Worm (Caenorhabditis elegans) whole organism, early embryonic: Measurements from ENCODE around the gene sra-13.

Experiments
- B0310.2 ChIP-seq: sonication (generic microtip); optimal IDR thresholded peaks from 2 replicates; lab custom pipeline; 2016; ENCODE audit warnings: mild to moderate bottlenecking, missing genetic modification characterization, missing compliant biosample characterization
- F13C5.2 ChIP-seq: sonication (generic microtip); optimal IDR thresholded peaks from 2 replicates; lab custom pipeline; 2017; ENCODE audit warnings: mild to moderate bottlenecking, missing genetic modification characterization, inconsistent platforms, missing compliant biosample characterization
- aly-1 ChIP-seq: sonication (generic microtip); optimal IDR thresholded peaks from 2 replicates; lab custom pipeline; 2016; ENCODE audit warnings: missing genetic modification characterization, missing compliant biosample characterization
- ama-1 ChIP-seq: fragments of 150-350 bp; optimal IDR thresholded peaks from 2 replicates; lab custom pipeline; 2014
- ceh-13 ChIP-seq: fragments of 200-800 bp; sonication (Bioruptor generic); optimal IDR thresholded peaks from 2 replicates; lab custom pipeline; 2018; ENCODE audit warnings: mild to moderate bottlenecking, missing genetic modification characterization, missing compliant biosample characterization
- ceh-36 ChIP-seq: sonication (generic microtip); optimal IDR thresholded peaks from 2 replicates; lab custom pipeline; 2016; ENCODE audit warnings: missing genetic modification characterization, inconsistent platforms, missing compliant biosample characterization
- ets-7 ChIP-seq: sonication (generic microtip); optimal IDR thresholded peaks from 2 replicates; lab custom pipeline; 2016; ENCODE audit warnings: missing genotype, missing genetic modification characterization, missing compliant biosample characterization
- flt-1 ChIP-seq: fragments of 200-800 bp; sonication (Bioruptor generic); IDR thresholded peaks from 2 replicates; pipeline ENCODE4 v1.3.6; 2022; ENCODE audit warnings: missing genetic modification characterization, missing compliant biosample characterization
- hmbx-1 ChIP-seq: sonication (generic microtip); optimal IDR thresholded peaks from 2 replicates; lab custom pipeline; 2016; ENCODE audit warnings: mild to moderate bottlenecking, missing genetic modification characterization, missing compliant biosample characterization
- hmg-4 ChIP-seq: fragments of 200-800 bp; sonication (Bioruptor generic); optimal IDR thresholded peaks from 2 replicates; lab custom pipeline; 2018; ENCODE audit warnings: mild to moderate bottlenecking, missing genetic modification characterization, missing compliant biosample characterization
- hnd-1 ChIP-seq: sonication (generic microtip); optimal IDR thresholded peaks from 2 replicates; lab custom pipeline; 2016; ENCODE audit warnings: missing genetic modification characterization, missing compliant biosample characterization
- pes-1 ChIP-seq: fragments of 200-800 bp; sonication (Bioruptor generic); IDR thresholded peaks from 2 replicates; pipeline ENCODE4 v1.3.6; 2022; ENCODE audit warnings: missing genetic modification reagents, missing genetic modification characterization, missing compliant biosample characterization
- scrt-1 ChIP-seq: fragments of 200-800 bp; sonication (Bioruptor generic); IDR thresholded peaks from 2 replicates; pipeline ENCODE4 v1.3.6; 2022; ENCODE audit warnings: missing genetic modification characterization, missing compliant biosample characterization
- sea-1 ChIP-seq: fragments of 200-800 bp; sonication (Bioruptor generic); conservative IDR thresholded peaks from 2 replicates; pipeline ENCODE4 v1.3.6; 2022; ENCODE audit warnings: missing genetic modification characterization, missing compliant biosample characterization
- tbx-11 ChIP-seq: fragments of 200-800 bp; sonication (Bioruptor generic); IDR thresholded peaks from 2 replicates; pipeline ENCODE4 v1.3.6; 2022; ENCODE audit warnings: missing genetic modification characterization, missing compliant biosample characterization
- tbx-37 ChIP-seq: fragments of 200-800 bp; sonication (Bioruptor generic); conservative IDR thresholded peaks from 2 replicates; pipeline ENCODE4 v1.3.6; 2022; ENCODE audit warnings: missing genetic modification reagents, missing genetic modification characterization, missing compliant biosample characterization
- tra-4 ChIP-seq: sonication (generic microtip); optimal IDR thresholded peaks from 2 replicates; lab custom pipeline; 2017; ENCODE audit warnings: missing genetic modification characterization, missing compliant biosample characterization

The sra-13 gene

ce11 chrII:8394205-8394604 is 13.3 kb upstream of the sra-13 start, which contains the start of gene F49E12.8:
F49E12.8 (minus strand) TSS chrII:8394305.
- no peak for TF ChIP-seq sea-1 (GFP tag; lab: Robert Waterston, UW)
- TF ChIP-seq ama-1 (lab: Kevin White, UChicago), result no peak
- no peak for TF ChIP-seq ceh-13 (GFP tag; lab: Kevin White, UChicago)
- TF ChIP-seq tra-4 (tag; lab: Kevin White, UChicago), result no peak
- TF ChIP-seq ets-7, result no peak
- no peak for TF ChIP-seq hmbx-1 (tag; lab: Kevin White, UChicago)
- TF ChIP-seq ceh-36 (tag; lab: Kevin White, UChicago), result no peak
- TF ChIP-seq B0310.2 (tag; lab: Kevin White, UChicago), result no peak
- no peak for TF ChIP-seq tbx-11 (GFP tag; lab: Robert Waterston, UW)
- TF ChIP-seq hmg-4 (GFP tag; lab: Kevin White, UChicago), result no peak
- no peak for TF ChIP-seq tbx-37 (GFP tag; lab: Robert Waterston, UW)
- TF ChIP-seq pes-1 (GFP tag; lab: Robert Waterston, UW), result no peak
- no peak for TF ChIP-seq aly-1
- TF ChIP-seq scrt-1, result no peak
- TF ChIP-seq hnd-1, result no peak
- TF ChIP-seq F13C5.2, result no peak
- TF ChIP-seq flt-1 (GFP tag; lab: Robert Waterston, UW), result no peak

ce11 chrII:8396041-8396440 is 11.4 kb upstream of the sra-13 start, which contains the start of gene F49E12.7:
F49E12.7 (minus strand) TSS chrII:8396141.
- no peak for TF ChIP-seq ets-7
- TF ChIP-seq ceh-13 (GFP tag; lab: Kevin White, UChicago), result no peak
- no peak for TF ChIP-seq tra-4 (tag; lab: Kevin White, UChicago)
- TF ChIP-seq scrt-1, result no peak

DNA sequence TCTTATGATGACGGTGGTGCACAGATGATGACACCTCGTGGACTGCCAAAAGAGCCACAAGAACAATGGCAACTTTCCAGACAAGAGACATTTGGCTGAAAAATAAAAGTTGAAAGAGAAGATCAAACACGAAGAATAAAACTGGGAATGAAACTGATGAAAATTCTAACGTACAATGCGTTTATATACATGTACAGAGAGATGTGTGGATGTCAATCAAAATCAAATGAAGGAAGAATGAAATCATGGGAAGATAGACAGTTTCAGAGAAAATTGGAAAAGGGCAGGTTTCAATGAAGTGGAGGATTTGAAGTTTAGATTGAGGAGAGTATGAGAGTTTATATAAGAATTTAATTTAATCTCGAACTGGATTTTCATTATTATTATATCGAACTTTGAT is 8.4 kb upstream of the sra-13 start, which contains the start of gene dod-23:
dod-23 (minus strand) TSS at position 101 of the 400 bp plus-strand sequence.
- no peak for TF ChIP-seq tbx-37 (GFP tag; lab: Robert Waterston, UW)
- no peak for TF ChIP-seq ceh-36 (tag; lab: Kevin White, UChicago)
- TF ChIP-seq ceh-13 (GFP tag; lab: Kevin White, UChicago), result no peak
- no peak for TF ChIP-seq B0310.2 (tag; lab: Kevin White, UChicago)
- TF ChIP-seq hnd-1, result no peak
- TF ChIP-seq scrt-1, result no peak
- TF ChIP-seq hmbx-1 (tag; lab: Kevin White, UChicago), result no peak
- TF ChIP-seq ama-1 (lab: Kevin White, UChicago), result no peak
- no peak for TF ChIP-seq flt-1 (GFP tag; lab: Robert Waterston, UW)
- no peak for TF ChIP-seq tbx-11 (GFP tag; lab: Robert Waterston, UW)
- TF ChIP-seq aly-1, result no peak
- TF ChIP-seq pes-1 (GFP tag; lab: Robert Waterston, UW), result no peak

DNA sequence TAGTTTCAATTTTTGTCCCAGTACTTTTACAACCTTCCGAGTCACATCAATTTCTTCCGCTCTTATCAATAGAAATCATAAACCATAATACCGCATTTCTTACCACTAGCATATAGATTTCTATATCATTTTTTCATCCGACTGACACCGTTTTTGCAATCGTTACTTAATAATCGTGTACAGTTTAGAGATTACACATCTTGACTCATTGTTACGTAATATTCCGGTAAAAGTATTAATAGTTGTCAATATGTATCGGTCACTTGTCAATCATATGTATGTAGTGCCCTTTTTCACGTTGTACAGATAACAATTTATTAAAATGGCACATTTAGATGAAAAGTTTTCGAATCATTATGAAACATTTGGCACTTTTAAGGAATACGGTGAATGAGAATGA is 7.5 kb upstream of the sra-13 start:
- TF ChIP-seq hmg-4 (GFP tag; lab: Kevin White, UChicago), result no peak
- no peak for TF ChIP-seq hnd-1
- no peak for TF ChIP-seq tbx-11 (GFP tag; lab: Robert Waterston, UW)
- no peak for TF ChIP-seq scrt-1
- TF ChIP-seq sea-1 (GFP tag; lab: Robert Waterston, UW), result no peak

- TF ChIP-seq scrt-1, result no peak
- no peak for TF ChIP-seq aly-1
- no peak for TF ChIP-seq hmg-4 (GFP tag; lab: Kevin White, UChicago)
- TF ChIP-seq F13C5.2, result no peak
- no peak for TF ChIP-seq tbx-37 (GFP tag; lab: Robert Waterston, UW)
- TF ChIP-seq ama-1 (lab: Kevin White, UChicago), result no peak
- no peak for TF ChIP-seq tra-4 (tag; lab: Kevin White, UChicago)
- TF ChIP-seq ets-7, result no peak
- TF ChIP-seq tbx-11 (GFP tag; lab: Robert Waterston, UW), result no peak
- no peak for TF ChIP-seq flt-1 (GFP tag; lab: Robert Waterston, UW)
- TF ChIP-seq hmbx-1 (tag; lab: Kevin White, UChicago), result no peak
- TF ChIP-seq ceh-36 (tag; lab: Kevin White, UChicago), result no peak
- TF ChIP-seq ceh-13 (GFP tag; lab: Kevin White, UChicago), result no peak
- no peak for TF ChIP-seq B0310.2 (tag; lab: Kevin White, UChicago)
- no peak for TF ChIP-seq hnd-1
Measured at ce11 chrII:8404748-8405147, 2.7 kb upstream of the sra-13 start, which contains the start of gene skpo-1. skpo-1 (minus strand) TSS chrII:8404848.

DNA sequence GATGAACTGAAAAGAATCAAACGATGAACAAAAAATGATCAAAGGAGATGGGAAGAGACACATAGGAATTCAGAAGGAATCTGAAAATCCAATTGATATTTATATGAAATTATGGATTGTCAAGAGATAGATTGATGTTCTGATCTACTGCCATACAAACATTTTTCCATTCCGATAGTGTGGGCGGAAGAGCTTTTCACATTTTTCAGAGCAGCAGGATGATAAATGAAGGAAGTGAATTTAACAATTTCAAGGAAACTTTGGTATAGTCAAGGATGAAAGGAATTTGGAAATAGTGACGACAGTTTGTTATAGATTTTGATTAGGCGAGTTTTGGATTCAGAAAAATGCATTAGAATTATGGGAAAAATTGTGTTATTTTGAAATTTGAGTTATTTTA is 2.2 kb upstream of the sra-13 start, which contains the start of gene ubc-24:
ubc-24 (plus strand) TSS at position 301 of the 400 bp plus-strand sequence.
- TF ChIP-seq ama-1 (lab: Kevin White, UChicago) (no peak), hmbx-1 (tag; lab: Kevin White, UChicago) (no peak), tbx-37 (GFP tag; lab: Robert Waterston, UW) (no peak), scrt-1 (no peak), hnd-1 (no peak), aly-1 (no peak), sea-1 (GFP tag; lab: Robert Waterston, UW) (no peak), tbx-11 (GFP tag; lab: Robert Waterston, UW) (no peak), tra-4 (tag; lab: Kevin White, UChicago) (no peak), F13C5.2 (no peak), B0310.2 (tag; lab: Kevin White, UChicago) (no peak), ceh-36 (tag; lab: Kevin White, UChicago) (no peak), flt-1 (GFP tag; lab: Robert Waterston, UW) (no peak), ets-7 (no peak), pes-1 (GFP tag; lab: Robert Waterston, UW) (no peak), hmg-4 (GFP tag; lab: Kevin White, UChicago) (no peak), ceh-13 (GFP tag; lab: Kevin White, UChicago) (no peak)

ce11 chrII:8409538-8409937 is 2.1 kb downstream of the sra-13 start:
- TF ChIP-seq ceh-36 (tag; lab: Kevin White, UChicago) (no peak), tbx-11 (GFP tag; lab: Robert Waterston, UW) (no peak), B0310.2 (tag; lab: Kevin White, UChicago) (no peak), flt-1 (GFP tag; lab: Robert Waterston, UW) (no peak), tra-4 (tag; lab: Kevin White, UChicago) (no peak), scrt-1 (no peak), pes-1 (GFP tag; lab: Robert Waterston, UW) (no peak), ceh-13 (GFP tag; lab: Kevin White, UChicago) (no peak), sea-1 (GFP tag; lab: Robert Waterston, UW) (no peak), hnd-1 (no peak), ama-1 (lab: Kevin White, UChicago) (no peak), hmbx-1 (tag; lab: Kevin White, UChicago) (no peak), aly-1 (no peak), tbx-37 (GFP tag; lab: Robert Waterston, UW) (no peak)
